In genomic region chrV:7969107-7969506, ce11 we compare ENCODE assay signal across 2 worm cellular contexts.
TF ChIP-seq lines count a peak whose summit lies in the region.

TSS of gene che-7 (minus strand) at chrV:7969207.

TF ChIP-seq in whole organism, L3 larva, 47 proteins besides CTCF, POLR2A, EP300 and RAD21:
- no peak for TF ChIP-seq eor-1 (tag; optimal IDR thresholded peaks at IDR 0.05; lab: Kevin White, UChicago)
- TF ChIP-seq elt-1 (tag; optimal IDR thresholded peaks at IDR 0.05; lab: Kevin White, UChicago): no peak
- peak; percentile 13 for TF ChIP-seq ceh-28 (tag; optimal IDR thresholded peaks at IDR 0.05; lab: Kevin White, UChicago)
- no peak for TF ChIP-seq egl-5 (tag; optimal IDR thresholded peaks at IDR 0.05; lab: Kevin White, UChicago)

TF ChIP-seq in whole organism, midembryonic, 9 proteins besides CTCF, POLR2A, EP300 and RAD21:
- TF ChIP-seq klf-2 (GFP tag; conservative IDR thresholded peaks at IDR 0.05; lab: Robert Waterston, UW): no peak
- peak; percentile 39; the same call in 1 of the 2 replicates for TF ChIP-seq T22C8.4 (GFP tag; IDR thresholded peaks at IDR 0.05; lab: Robert Waterston, UW)
